Fruit fly (Drosophila melanogaster) whole organism, adult: ENCODE data around the gene CG14903.

Experiments used
- CG11617 ChIP-seq: fragments of 200-800 bp; sonication (Bioruptor generic); optimal IDR thresholded peaks from 2 replicates; lab custom pipeline; 2017; ENCODE audit warnings: mild to moderate bottlenecking, missing biosample characterization, missing genetic modification reagents, missing genetic modification characterization
- CG12768 ChIP-seq: fragments of 200-800 bp; sonication (Bioruptor generic); optimal IDR thresholded peaks from 2 replicates; lab custom pipeline; 2017; ENCODE audit warnings: missing biosample characterization, missing genetic modification characterization, mild to moderate bottlenecking, moderate library complexity, missing genetic modification reagents
- CG14711 ChIP-seq: fragments of 200-800 bp; sonication (Bioruptor generic); optimal IDR thresholded peaks from 2 replicates; lab custom pipeline; 2018; ENCODE audit warnings: missing biosample characterization, mild to moderate bottlenecking, missing genetic modification characterization, moderate library complexity
- CG1620 ChIP-seq: fragments of 200-800 bp; sonication (Bioruptor generic); optimal IDR thresholded peaks from 2 replicates; lab custom pipeline; 2016; ENCODE audit warnings: missing biosample characterization, missing genetic modification characterization
- CG33017 ChIP-seq: fragments of 200-800 bp; sonication (Bioruptor generic); optimal IDR thresholded peaks from 2 replicates; lab custom pipeline; 2018; ENCODE audit warnings: missing biosample characterization, mild to moderate bottlenecking, missing genetic modification characterization, moderate library complexity
- CG5204 ChIP-seq: fragments of 200-800 bp; sonication (Bioruptor generic); optimal IDR thresholded peaks from 2 replicates; lab custom pipeline; 2016; ENCODE audit warnings: missing biosample characterization, missing genetic modification characterization
- CG7045 ChIP-seq: fragments of 200-800 bp; sonication (Bioruptor generic); optimal IDR thresholded peaks from 2 replicates; lab custom pipeline; 2017; ENCODE audit warnings: missing biosample characterization, mild to moderate bottlenecking, missing genetic modification characterization
- CG7101 ChIP-seq: fragments of 200-800 bp; sonication (Bioruptor generic); optimal IDR thresholded peaks from 2 replicates; lab custom pipeline; 2018; ENCODE audit warnings: missing biosample characterization, mild to moderate bottlenecking, missing genetic modification characterization, moderate library complexity
- Clk ChIP-seq: fragments of 200-800 bp; sonication (Bioruptor generic); optimal IDR thresholded peaks from 2 replicates; lab custom pipeline; 2017; ENCODE audit warnings: missing biosample characterization, missing genetic modification characterization
- Crg-1 ChIP-seq: fragments of 200-800 bp; sonication (Bioruptor generic); optimal IDR thresholded peaks from 2 replicates; lab custom pipeline; 2016; ENCODE audit warnings: missing biosample characterization, missing genetic modification characterization
- Hr96 ChIP-seq: fragments of 200-800 bp; sonication (Bioruptor generic); optimal IDR thresholded peaks from 2 replicates; lab custom pipeline; 2016; ENCODE audit warnings: missing biosample characterization, missing genetic modification characterization
- Mnt ChIP-seq: fragments of 200-800 bp; sonication (Bioruptor generic); optimal IDR thresholded peaks from 2 replicates; lab custom pipeline; 2016; ENCODE audit warnings: missing biosample characterization, mild to moderate bottlenecking, missing genetic modification characterization
- bab1 ChIP-seq: fragments of 200-800 bp; sonication (Bioruptor generic); optimal IDR thresholded peaks from 3 replicates; lab custom pipeline; 2019; ENCODE audit warnings: missing biosample characterization, mild to moderate bottlenecking, missing genetic modification characterization, moderate library complexity
- cic ChIP-seq: fragments of 200-800 bp; sonication (Bioruptor generic); optimal IDR thresholded peaks from 2 replicates; lab custom pipeline; 2017; ENCODE audit warnings: missing biosample characterization, mild to moderate bottlenecking, missing genetic modification characterization, moderate library complexity
- cnc ChIP-seq, 2 experiments: fragments of >200 bp; optimal IDR thresholded peaks; 2 replicates each; lab custom pipeline; 2017
- kay ChIP-seq: fragments of 200-800 bp; sonication (Bioruptor generic); peaks from one replicate; lab custom pipeline; 2016; ENCODE audit warnings: missing biosample characterization, missing genetic modification characterization, borderline replicate concordance
- ovo ChIP-seq: fragments of 200-800 bp; sonication (Bioruptor generic); optimal IDR thresholded peaks from 2 replicates; lab custom pipeline; 2016; ENCODE audit warnings: missing biosample characterization, missing genetic modification characterization
- pad ChIP-seq: fragments of 200-800 bp; sonication (Bioruptor generic); optimal IDR thresholded peaks from 3 replicates; lab custom pipeline; 2017; ENCODE audit warnings: missing biosample characterization, missing genetic modification characterization, mild to moderate bottlenecking, moderate library complexity, missing genetic modification reagents
- tj ChIP-seq: fragments of 200-800 bp; sonication (Bioruptor generic); optimal IDR thresholded peaks from 3 replicates; lab custom pipeline; 2017; ENCODE audit warnings: missing biosample characterization, mild to moderate bottlenecking, missing genetic modification characterization, moderate library complexity
- toe ChIP-seq: fragments of 200-800 bp; sonication (Bioruptor generic); optimal IDR thresholded peaks from 2 replicates; lab custom pipeline; 2016; ENCODE audit warnings: missing biosample characterization, missing genetic modification characterization

CG14903 gene

DNA sequence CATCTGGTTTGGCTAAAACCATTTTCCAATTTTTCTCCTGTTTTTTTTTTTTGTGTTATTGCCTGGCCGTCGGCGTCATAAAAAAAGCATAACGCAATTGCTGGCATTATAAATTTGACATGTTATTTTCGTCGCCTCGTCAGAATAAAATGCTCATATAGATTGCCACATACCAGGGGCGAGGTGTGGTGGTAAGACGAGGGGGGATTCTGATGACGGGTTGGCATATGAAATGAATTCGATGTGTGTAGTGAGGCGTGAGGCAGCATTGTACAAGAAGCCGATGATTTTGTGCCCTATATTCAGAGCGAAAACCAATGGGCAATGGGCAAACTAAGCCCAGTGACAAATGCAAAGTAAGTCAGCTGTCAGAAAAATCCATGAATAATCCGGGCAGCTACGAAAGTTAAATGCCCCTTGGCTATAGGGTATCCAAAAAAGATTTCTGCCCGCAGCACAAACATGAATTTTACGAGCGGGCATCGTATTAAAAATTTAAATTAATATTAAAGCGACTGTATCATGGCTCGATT is 14.9 kb downstream of the CG14903 start:
- TF ChIP-seq kay (GFP tag; lab: Kevin White, UChicago) (no peak), Mnt (GFP tag; lab: Kevin White, UChicago) (no peak), toe (GFP tag; lab: Kevin White, UChicago) (no peak), CG12768 (GFP tag; lab: Kevin White, UChicago) (no peak), cnc (optimal IDR thresholded peaks at IDR 0.05; lab: Kevin White, UChicago) (no peak), ovo (GFP tag; lab: Kevin White, UChicago) (no peak), CG33017 (tag; lab: Kevin White, UChicago) (no peak)

dm6 chr3R:16553459-16554230 is 19.9 kb downstream of the CG14903 start:
- no peak for TF ChIP-seq tj
- TF ChIP-seq ovo (GFP tag; lab: Kevin White, UChicago): no peak
- no peak for TF ChIP-seq Clk
- TF ChIP-seq CG7101: no peak
- TF ChIP-seq Mnt (GFP tag; lab: Kevin White, UChicago): no peak
- no peak for TF ChIP-seq cnc (optimal IDR thresholded peaks at IDR 0.05; lab: Kevin White, UChicago)
- no peak for TF ChIP-seq CG14711 (tag; lab: Kevin White, UChicago)
- no peak for TF ChIP-seq kay (GFP tag; lab: Kevin White, UChicago)

dm6 chr3R:16551680-16552627 is 21.6 kb downstream of the CG14903 start:
- TF ChIP-seq CG5204 (no peak), ovo (GFP tag; lab: Kevin White, UChicago) (no peak), Crg-1 (GFP tag; lab: Kevin White, UChicago) (no peak), tj (no peak), Clk (no peak), CG1620 (GFP tag; lab: Kevin White, UChicago) (no peak), cic (GFP tag; lab: Kevin White, UChicago) (no peak), CG11617 (GFP tag; lab: Kevin White, UChicago) (no peak), kay (GFP tag; lab: Kevin White, UChicago) (no peak), pad (no peak), CG33017 (tag; lab: Kevin White, UChicago) (no peak), Mnt (GFP tag; lab: Kevin White, UChicago) (no peak)

DNA sequence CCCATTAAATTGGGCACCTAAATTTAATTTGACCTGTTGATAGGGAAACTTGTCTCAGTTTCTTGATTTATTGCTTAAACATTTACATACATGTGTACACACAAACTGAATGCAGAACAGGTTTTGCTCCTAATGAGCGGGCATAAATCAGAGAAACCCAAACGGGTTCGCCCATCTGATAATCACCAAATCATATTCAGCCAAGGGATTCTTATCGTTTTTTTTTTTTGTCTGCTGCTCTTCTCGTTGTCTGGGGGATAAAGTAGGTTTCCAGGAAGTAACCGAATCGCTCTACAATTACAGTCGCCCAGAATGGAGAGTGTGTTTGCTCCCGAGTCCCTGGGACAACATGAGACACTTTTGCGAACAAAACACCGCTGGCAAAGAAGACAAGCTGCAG is 27.8 kb downstream of the CG14903 start:
- TF ChIP-seq kay (GFP tag; lab: Kevin White, UChicago) (no peak), toe (GFP tag; lab: Kevin White, UChicago) (no peak), Mnt (GFP tag; lab: Kevin White, UChicago) (no peak), CG12768 (GFP tag; lab: Kevin White, UChicago) (no peak), tj (no peak), Clk (no peak), pad (no peak), cic (GFP tag; lab: Kevin White, UChicago) (no peak), Hr96 (GFP tag; lab: Kevin White, UChicago) (no peak), CG1620 (GFP tag; lab: Kevin White, UChicago) (no peak), CG7101 (no peak), bab1 (no peak), CG5204 (no peak), CG11617 (GFP tag; lab: Kevin White, UChicago) (no peak), CG7045 (GFP tag; lab: Kevin White, UChicago) (no peak), ovo (GFP tag; lab: Kevin White, UChicago) (no peak), CG33017 (tag; lab: Kevin White, UChicago) (no peak), CG14711 (tag; lab: Kevin White, UChicago) (no peak), cnc (optimal IDR thresholded peaks at IDR 0.05; lab: Kevin White, UChicago) (no peak), Crg-1 (GFP tag; lab: Kevin White, UChicago) (no peak)

dm6 chr3R:16542538-16542937 is 31.0 kb downstream of the CG14903 start:
- no peak for TF ChIP-seq CG5204
- TF ChIP-seq bab1: no peak
- TF ChIP-seq CG7045 (GFP tag; lab: Kevin White, UChicago): no peak
- TF ChIP-seq CG1620 (GFP tag; lab: Kevin White, UChicago): no peak
- TF ChIP-seq pad: no peak
- no peak for TF ChIP-seq Mnt (GFP tag; lab: Kevin White, UChicago)
- no peak for TF ChIP-seq Hr96 (GFP tag; lab: Kevin White, UChicago)
- no peak for TF ChIP-seq cic (GFP tag; lab: Kevin White, UChicago)
- TF ChIP-seq CG14711 (tag; lab: Kevin White, UChicago): no peak
- no peak for TF ChIP-seq CG12768 (GFP tag; lab: Kevin White, UChicago)
- TF ChIP-seq cnc (optimal IDR thresholded peaks at IDR 0.05; lab: Kevin White, UChicago): no peak
- TF ChIP-seq CG11617 (GFP tag; lab: Kevin White, UChicago): no peak
- no peak for TF ChIP-seq Crg-1 (GFP tag; lab: Kevin White, UChicago)
- TF ChIP-seq CG33017 (tag; lab: Kevin White, UChicago): no peak
- no peak for TF ChIP-seq kay (GFP tag; lab: Kevin White, UChicago)
- TF ChIP-seq CG7101: no peak
- no peak for TF ChIP-seq ovo (GFP tag; lab: Kevin White, UChicago)
- TF ChIP-seq Clk: no peak
